Worm (Caenorhabditis elegans) whole organism, early embryonic: ENCODE measurements around the gene K02F3.12.

Experiments used
- ama-1 ChIP-seq: fragments of 150-350 bp; optimal IDR thresholded peaks from 2 replicates; lab custom pipeline; 2014
- ets-7 ChIP-seq: sonication (generic microtip); optimal IDR thresholded peaks from 2 replicates; lab custom pipeline; 2016; ENCODE audit warnings: missing genotype, missing genetic modification characterization, missing compliant biosample characterization
- hnd-1 ChIP-seq: sonication (generic microtip); optimal IDR thresholded peaks from 2 replicates; lab custom pipeline; 2016; ENCODE audit warnings: missing genetic modification characterization, missing compliant biosample characterization
- pes-1 ChIP-seq: fragments of 200-800 bp; sonication (Bioruptor generic); IDR thresholded peaks from 2 replicates; pipeline ENCODE4 v1.3.6; 2022; ENCODE audit warnings: missing genetic modification reagents, missing genetic modification characterization, missing compliant biosample characterization

ce11 chrIII:868866-869265 lies 12.5 kb downstream of the K02F3.12 start:
- TF ChIP-seq pes-1 (GFP tag; lab: Robert Waterston, UW) (no peak), ama-1 (no peak), ets-7 (tag; lab: Kevin White, UChicago) (no peak), hnd-1 (tag; lab: Kevin White, UChicago) (no peak)
